Fruit fly (Drosophila melanogaster) whole organism, adult: Measurements from ENCODE around the gene frj.

Experiments used
- CG1620 ChIP-seq: fragments of 200-800 bp; sonication (Bioruptor generic); optimal IDR thresholded peaks from 2 replicates; lab custom pipeline; 2016; ENCODE audit warnings: missing biosample characterization, missing genetic modification characterization
- CG33017 ChIP-seq: fragments of 200-800 bp; sonication (Bioruptor generic); optimal IDR thresholded peaks from 2 replicates; lab custom pipeline; 2018; ENCODE audit warnings: missing biosample characterization, mild to moderate bottlenecking, missing genetic modification characterization, moderate library complexity
- CG7045 ChIP-seq: fragments of 200-800 bp; sonication (Bioruptor generic); optimal IDR thresholded peaks from 2 replicates; lab custom pipeline; 2017; ENCODE audit warnings: missing biosample characterization, mild to moderate bottlenecking, missing genetic modification characterization
- Clk ChIP-seq: fragments of 200-800 bp; sonication (Bioruptor generic); optimal IDR thresholded peaks from 2 replicates; lab custom pipeline; 2017; ENCODE audit warnings: missing biosample characterization, missing genetic modification characterization
- Hr96 ChIP-seq: fragments of 200-800 bp; sonication (Bioruptor generic); optimal IDR thresholded peaks from 2 replicates; lab custom pipeline; 2016; ENCODE audit warnings: missing biosample characterization, missing genetic modification characterization
- Mnt ChIP-seq: fragments of 200-800 bp; sonication (Bioruptor generic); optimal IDR thresholded peaks from 2 replicates; lab custom pipeline; 2016; ENCODE audit warnings: missing biosample characterization, mild to moderate bottlenecking, missing genetic modification characterization
- cnc ChIP-seq, 2 experiments: fragments of >200 bp; optimal IDR thresholded peaks; 2 replicates each; lab custom pipeline; 2017
- kay ChIP-seq: fragments of 200-800 bp; sonication (Bioruptor generic); peaks from one replicate; lab custom pipeline; 2016; ENCODE audit warnings: missing biosample characterization, missing genetic modification characterization, borderline replicate concordance
- ovo ChIP-seq: fragments of 200-800 bp; sonication (Bioruptor generic); optimal IDR thresholded peaks from 2 replicates; lab custom pipeline; 2016; ENCODE audit warnings: missing biosample characterization, missing genetic modification characterization
- toe ChIP-seq: fragments of 200-800 bp; sonication (Bioruptor generic); optimal IDR thresholded peaks from 2 replicates; lab custom pipeline; 2016; ENCODE audit warnings: missing biosample characterization, missing genetic modification characterization

DNA sequence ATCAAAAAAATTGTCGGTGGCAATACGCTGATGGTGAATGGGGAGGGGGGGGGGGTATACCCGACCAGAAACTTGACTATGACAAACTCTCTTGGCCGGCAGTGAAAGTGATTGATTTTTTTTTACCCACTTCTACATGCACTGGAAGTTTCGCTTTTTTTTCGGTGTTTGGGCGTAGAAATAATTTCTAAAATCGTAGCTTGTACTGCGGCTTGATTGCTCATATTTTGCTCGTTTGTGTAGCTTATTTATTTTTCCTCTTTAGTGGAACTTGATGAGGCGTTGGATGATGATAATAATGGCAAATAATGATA lies 47.8 kb downstream of the frj start:
- TF ChIP-seq CG7045, result no peak
- TF ChIP-seq Mnt (GFP tag; lab: Kevin White, UChicago), result no peak
- no peak for TF ChIP-seq CG1620 (GFP tag; lab: Kevin White, UChicago)
- TF ChIP-seq Hr96, result no peak
- TF ChIP-seq Clk, result no peak
- no peak for TF ChIP-seq cnc (optimal IDR thresholded peaks at IDR 0.05; lab: Kevin White, UChicago)
- TF ChIP-seq ovo (GFP tag; lab: Kevin White, UChicago), result no peak
- TF ChIP-seq CG33017 (tag; lab: Kevin White, UChicago), result no peak
- TF ChIP-seq kay, result no peak
- no peak for TF ChIP-seq toe (GFP tag; lab: Kevin White, UChicago)
